Fruit fly (Drosophila melanogaster) whole organism, embryonic: ENCODE measurements around the gene CG14854.
A peak's percentile ranks its signal among the peaks of the same experiment; 100 is the strongest.

Experiments used
- Atf-2 ChIP-seq: fragments of 200-800 bp; sonication (Bioruptor generic); optimal IDR thresholded peaks from 2 replicates; lab custom pipeline; 2016; ENCODE audit warnings: missing biosample characterization, missing genetic modification characterization
- Blimp-1 ChIP-seq: fragments of 200-800 bp; sonication (Bioruptor generic); optimal IDR thresholded peaks from 3 replicates; lab custom pipeline; 2018; ENCODE audit warnings: missing biosample characterization, missing genetic modification characterization, mild to moderate bottlenecking, moderate library complexity, missing genetic modification reagents
- CG10543 ChIP-seq: fragments of 200-800 bp; sonication (Bioruptor generic); optimal IDR thresholded peaks from 3 replicates; lab custom pipeline; 2017; ENCODE audit warnings: missing biosample characterization, mild to moderate bottlenecking, missing genetic modification characterization, moderate library complexity
- CG11560 ChIP-seq: fragments of 200-800 bp; sonication (Bioruptor generic); IDR thresholded peaks from 3 replicates; pipeline ENCODE4 v1.3.6; 2022; ENCODE audit warnings: missing biosample characterization, missing genetic modification characterization
- CG12769 ChIP-seq: fragments of 200-800 bp; sonication (Bioruptor generic); optimal IDR thresholded peaks from 2 replicates; lab custom pipeline; 2019; ENCODE audit warnings: missing biosample characterization, mild to moderate bottlenecking, missing genetic modification characterization, moderate library complexity
- CG13296 ChIP-seq: fragments of 200-800 bp; sonication (Bioruptor generic); optimal IDR thresholded peaks from 3 replicates; lab custom pipeline; 2018; ENCODE audit warnings: missing biosample characterization, mild to moderate bottlenecking, missing genetic modification characterization
- CG15073 ChIP-seq: fragments of 200-800 bp; sonication (Bioruptor generic); optimal IDR thresholded peaks from 2 replicates; lab custom pipeline; 2016; ENCODE audit warnings: missing biosample characterization, missing genetic modification characterization
- CG1529 ChIP-seq: fragments of 200-800 bp; sonication (Bioruptor generic); optimal IDR thresholded peaks from 3 replicates; lab custom pipeline; 2018; ENCODE audit warnings: missing biosample characterization, missing genetic modification characterization
- CG17359 ChIP-seq: fragments of 200-800 bp; sonication (Bioruptor generic); optimal IDR thresholded peaks from 3 replicates; lab custom pipeline; 2018; ENCODE audit warnings: missing biosample characterization, mild to moderate bottlenecking, missing genetic modification characterization, moderate library complexity
- CG17612 ChIP-seq: fragments of 200-800 bp; sonication (Bioruptor generic); IDR thresholded peaks from 2 replicates; pipeline ENCODE4 v1.3.6; 2022; ENCODE audit warnings: missing biosample characterization, missing genetic modification characterization
- CG18262 ChIP-seq: fragments of 200-800 bp; optimal IDR thresholded peaks from 3 replicates; lab custom pipeline; 2019; ENCODE audit warnings: missing biosample characterization, mild to moderate bottlenecking, missing genetic modification characterization, moderate library complexity
- CG2120 ChIP-seq: fragments of 200-800 bp; sonication (Bioruptor generic); optimal IDR thresholded peaks from 3 replicates; lab custom pipeline; 2016; ENCODE audit warnings: missing biosample characterization, missing genetic modification characterization
- CG2202 ChIP-seq: fragments of 200-800 bp; sonication (Bioruptor generic); optimal IDR thresholded peaks from 2 replicates; lab custom pipeline; 2018; ENCODE audit warnings: missing biosample characterization, mild to moderate bottlenecking, missing genetic modification characterization
- CG30403 ChIP-seq: fragments of 200-800 bp; sonication (Bioruptor generic); optimal IDR thresholded peaks from 3 replicates; lab custom pipeline; 2016; ENCODE audit warnings: missing biosample characterization, missing genetic modification characterization
- CG31388 ChIP-seq: fragments of 200-800 bp; sonication (Bioruptor generic); optimal IDR thresholded peaks from 2 replicates; lab custom pipeline; 2016; ENCODE audit warnings: missing biosample characterization, missing genetic modification characterization
- CG32772 ChIP-seq: fragments of 200-800 bp; sonication (Bioruptor generic); IDR thresholded peaks from 2 replicates; pipeline ENCODE4 v1.3.6; 2022; ENCODE audit warnings: missing biosample characterization, missing genetic modification characterization
- CG4328 ChIP-seq: fragments of 200-800 bp; sonication (Bioruptor generic); optimal IDR thresholded peaks from 3 replicates; lab custom pipeline; 2017; ENCODE audit warnings: missing biosample characterization, missing genetic modification reagents, missing genetic modification characterization
- CG4424 ChIP-seq: fragments of 200-800 bp; sonication (Bioruptor generic); optimal IDR thresholded peaks from 3 replicates; lab custom pipeline; 2016; ENCODE audit warnings: missing biosample characterization, missing genetic modification characterization
- CG6791 ChIP-seq: fragments of 200-800 bp; sonication (Bioruptor generic); IDR thresholded peaks from 3 replicates; pipeline ENCODE4 v1.3.6; 2022; ENCODE audit warnings: missing biosample characterization, missing genetic modification characterization; ENCODE audit not compliant: partially characterized antibody
- CG7839 ChIP-seq: fragments of 200-800 bp; sonication (Bioruptor generic); optimal IDR thresholded peaks from 3 replicates; lab custom pipeline; 2018; ENCODE audit warnings: missing biosample characterization, mild to moderate bottlenecking, missing genetic modification characterization, moderate library complexity
- CG7928 ChIP-seq: fragments of 200-800 bp; sonication (Bioruptor generic); optimal IDR thresholded peaks from 2 replicates; lab custom pipeline; 2017; ENCODE audit warnings: missing biosample characterization, mild to moderate bottlenecking, missing genetic modification characterization
- CG9437 ChIP-seq: fragments of 200-800 bp; sonication (Bioruptor generic); optimal IDR thresholded peaks from 2 replicates; lab custom pipeline; 2018; ENCODE audit warnings: missing biosample characterization, mild to moderate bottlenecking, missing genetic modification characterization
- Lpt ChIP-seq: fragments of >200 bp; optimal IDR thresholded peaks from 2 replicates; lab custom pipeline; 2018; ENCODE audit warnings: missing biosample characterization, missing genetic modification characterization
- Mad ChIP-seq: fragments of 200-800 bp; sonication (Bioruptor generic); optimal IDR thresholded peaks from 2 replicates; lab custom pipeline; 2016; ENCODE audit warnings: missing biosample characterization, missing genetic modification characterization
- Rx ChIP-seq: fragments of 200-800 bp; sonication (Bioruptor generic); IDR thresholded peaks from 2 replicates; pipeline ENCODE4 v1.3.6; 2022; ENCODE audit warnings: missing biosample characterization, missing genetic modification characterization
- Taf1 ChIP-seq: fragments of 200-800 bp; sonication (Bioruptor generic); IDR thresholded peaks from 2 replicates; pipeline ENCODE4 v1.3.6; 2022; ENCODE audit warnings: missing biosample characterization, missing genetic modification characterization
- Xrp1 ChIP-seq: fragments of 200-800 bp; sonication (Bioruptor generic); IDR thresholded peaks from 2 replicates; pipeline ENCODE4 v1.3.6; 2022; ENCODE audit warnings: missing biosample characterization, missing genetic modification characterization
- YL-1 ChIP-seq: fragments of 200-800 bp; sonication (Bioruptor generic); optimal IDR thresholded peaks from 3 replicates; lab custom pipeline; 2017; ENCODE audit warnings: missing biosample characterization, mild to moderate bottlenecking, missing genetic modification characterization
- bab2 ChIP-seq: fragments of 200-800 bp; sonication (Bioruptor generic); optimal IDR thresholded peaks from 2 replicates; lab custom pipeline; 2016; ENCODE audit warnings: missing biosample characterization, missing genetic modification characterization
- btn ChIP-seq: fragments of 200-800 bp; sonication (Bioruptor generic); optimal IDR thresholded peaks from 2 replicates; lab custom pipeline; 2016; ENCODE audit warnings: missing biosample characterization, missing genetic modification characterization
- chm ChIP-seq: fragments of 200-800 bp; sonication (Bioruptor generic); IDR thresholded peaks from 2 replicates; pipeline ENCODE4 v1.3.6; 2022; ENCODE audit warnings: missing biosample characterization, missing genetic modification characterization
- ci ChIP-seq: fragments of 200-800 bp; sonication (Bioruptor generic); IDR thresholded peaks from 3 replicates; pipeline ENCODE4 v1.3.6; 2022; ENCODE audit warnings: missing biosample characterization, missing genetic modification characterization
- crol ChIP-seq: fragments of 200-800 bp; sonication (Bioruptor generic); IDR thresholded peaks from 2 replicates; pipeline ENCODE4 v1.3.6; 2022; ENCODE audit warnings: missing biosample characterization, missing genetic modification characterization
- disco-r ChIP-seq: fragments of 200-800 bp; sonication (Bioruptor generic); optimal IDR thresholded peaks from 2 replicates; lab custom pipeline; 2016; ENCODE audit warnings: missing biosample characterization, missing genetic modification characterization
- fd64A ChIP-seq: fragments of 200-800 bp; sonication (Bioruptor generic); optimal IDR thresholded peaks from 3 replicates; lab custom pipeline; 2018; ENCODE audit warnings: missing biosample characterization, mild to moderate bottlenecking, missing genetic modification characterization
- fd96Cb ChIP-seq: fragments of 200-800 bp; sonication (Bioruptor generic); optimal IDR thresholded peaks from 2 replicates; lab custom pipeline; 2018; ENCODE audit warnings: missing biosample characterization, mild to moderate bottlenecking, missing genetic modification characterization, moderate library complexity
- kni ChIP-seq: fragments of 200-800 bp; sonication (Bioruptor generic); optimal IDR thresholded peaks from 3 replicates; lab custom pipeline; 2017; ENCODE audit warnings: mild to moderate bottlenecking, missing biosample characterization, missing genetic modification reagents, missing genetic modification characterization
- knrl ChIP-seq: fragments of 200-800 bp; sonication (Bioruptor generic); IDR thresholded peaks from 3 replicates; pipeline ENCODE4 v1.3.6; 2022; ENCODE audit warnings: missing biosample characterization, missing genetic modification characterization; ENCODE audit not compliant: partially characterized antibody
- nom ChIP-seq: fragments of 200-800 bp; sonication (Bioruptor generic); optimal IDR thresholded peaks from 2 replicates; lab custom pipeline; 2017; ENCODE audit warnings: missing biosample characterization, missing genetic modification characterization, mild to moderate bottlenecking, moderate library complexity, missing genetic modification reagents
- odd ChIP-seq: fragments of 200-800 bp; sonication (Bioruptor generic); optimal IDR thresholded peaks from 2 replicates; lab custom pipeline; 2017; ENCODE audit warnings: missing biosample characterization, mild to moderate bottlenecking, missing genetic modification characterization
- pita ChIP-seq: fragments of 200-800 bp; sonication (Bioruptor generic); optimal IDR thresholded peaks from 2 replicates; lab custom pipeline; 2017; ENCODE audit warnings: missing biosample characterization, mild to moderate bottlenecking, missing genetic modification characterization
- pnt ChIP-seq: fragments of 200-800 bp; sonication (Bioruptor generic); optimal IDR thresholded peaks from 3 replicates; lab custom pipeline; 2016; ENCODE audit warnings: missing biosample characterization, missing genetic modification characterization
- pzg ChIP-seq: fragments of 200-800 bp; sonication (Bioruptor generic); optimal IDR thresholded peaks from 3 replicates; lab custom pipeline; 2018; ENCODE audit warnings: missing biosample characterization, mild to moderate bottlenecking, missing genetic modification characterization, moderate library complexity
- run ChIP-seq: fragments of 200-800 bp; sonication (Bioruptor generic); optimal IDR thresholded peaks from 3 replicates; lab custom pipeline; 2018; ENCODE audit warnings: missing biosample characterization, mild to moderate bottlenecking, missing genetic modification characterization
- sc ChIP-seq, 3 experiments: fragments of >200 bp in 2 of 3; fragments of 200-800 bp in 1 of 3; sonication (Bioruptor generic) in 1 of 3; optimal IDR thresholded peaks; 2 replicates in 2 of 3; 3 replicates in 1 of 3; lab custom pipeline; 2017; ENCODE audit warnings: mild to moderate bottlenecking in 1 of 3, missing biosample characterization in 1 of 3, missing genetic modification characterization in 1 of 3, missing genetic modification reagents in 1 of 3
- so ChIP-seq: fragments of 200-800 bp; sonication (Bioruptor generic); IDR thresholded peaks from 3 replicates; pipeline ENCODE4 v1.3.6; 2022; ENCODE audit warnings: missing biosample characterization, missing genetic modification characterization
- stc ChIP-seq: fragments of 200-800 bp; sonication (Bioruptor generic); IDR thresholded peaks from 2 replicates; pipeline ENCODE4 v1.3.6; 2022; ENCODE audit warnings: missing biosample characterization, missing genetic modification characterization
- tio ChIP-seq: fragments of 200-800 bp; sonication (Bioruptor generic); optimal IDR thresholded peaks from 2 replicates; lab custom pipeline; 2017; ENCODE audit warnings: missing biosample characterization, missing genetic modification characterization, inconsistent platforms
- vvl ChIP-seq: fragments of 200-800 bp; sonication (Bioruptor generic); IDR thresholded peaks from 2 replicates; pipeline ENCODE4 v1.3.6; 2022; ENCODE audit warnings: missing biosample characterization, missing genetic modification characterization
- wek ChIP-seq: fragments of 200-800 bp; sonication (Bioruptor generic); optimal IDR thresholded peaks from 3 replicates; lab custom pipeline; 2018; ENCODE audit warnings: missing biosample characterization, mild to moderate bottlenecking, missing genetic modification characterization, moderate library complexity

Gene CG14854

DNA sequence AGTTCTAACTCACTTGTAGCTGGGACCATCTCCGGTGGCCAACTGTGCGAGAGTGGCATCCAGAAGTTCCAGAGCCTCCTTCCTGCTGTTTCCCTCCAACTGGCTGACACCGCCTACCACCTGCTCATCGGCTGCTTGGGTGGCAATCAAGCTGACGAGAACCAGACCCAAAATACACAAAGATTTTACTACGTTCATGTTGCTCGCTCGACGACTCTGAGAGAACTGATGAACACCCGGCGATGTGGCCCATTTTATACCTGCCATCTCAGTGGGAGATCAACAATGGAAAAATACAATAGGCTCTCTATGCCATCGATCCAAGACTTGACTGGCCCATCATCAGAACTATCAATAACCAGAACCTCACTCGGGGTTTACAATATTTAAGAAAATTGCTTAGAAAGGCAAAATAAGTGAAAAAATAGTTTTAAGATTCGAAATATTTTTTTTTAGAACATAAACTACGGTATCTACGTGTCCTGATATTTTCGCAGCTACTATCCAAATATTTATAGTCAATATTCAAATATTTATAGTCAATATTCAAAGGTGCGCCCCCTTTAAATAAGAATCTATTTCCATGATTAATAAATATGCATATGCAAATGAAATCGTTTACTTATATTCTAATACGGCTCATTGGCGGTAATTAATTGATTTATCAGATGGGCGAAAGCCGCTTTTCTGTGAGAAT lies 9.7 kb upstream of the CG14854 start, which contains the start of gene Cys (continued):
- no peak for TF ChIP-seq tio (GFP tag; lab: Kevin White, UChicago)
- TF ChIP-seq CG18262 (tag; lab: Kevin White, UChicago): peak; percentile 34
- TF ChIP-seq knrl: no peak
- TF ChIP-seq Taf1: no peak
- no peak for TF ChIP-seq Mad (GFP tag; lab: Kevin White, UChicago)
- peak; percentile 70; the same call in 2 of the 3 replicates for TF ChIP-seq ci (GFP tag; lab: Robert Waterston, UW)
- TF ChIP-seq CG17612 (GFP tag; lab: Robert Waterston, UW): no peak
- no peak for TF ChIP-seq wek (GFP tag; lab: Kevin White, UChicago)
- TF ChIP-seq kni (GFP tag; lab: Kevin White, UChicago): no peak
- TF ChIP-seq CG1529 (GFP tag; lab: Kevin White, UChicago): no peak
- TF ChIP-seq CG4328: no peak
- peak; percentile 39 for TF ChIP-seq CG7839
- no peak for TF ChIP-seq nom (GFP tag; lab: Kevin White, UChicago)
- no peak for TF ChIP-seq disco-r (GFP tag; lab: Kevin White, UChicago)
- peak; percentile 46; the same call in 1 of the 3 replicates for TF ChIP-seq CG6791 (GFP tag; lab: Robert Waterston, UW)
- peak; percentile 89 for TF ChIP-seq CG12769 (tag; lab: Kevin White, UChicago)
- peak; percentile 32; the same call in 1 of the 2 replicates for TF ChIP-seq chm (GFP tag; lab: Robert Waterston, UW)
- no peak for TF ChIP-seq Lpt (GFP tag; lab: Kevin White, UChicago)
- no peak for TF ChIP-seq fd96Cb
- TF ChIP-seq vvl (GFP tag; lab: Robert Waterston, UW): no peak
- TF ChIP-seq Blimp-1 (GFP tag; lab: Kevin White, UChicago): peak; percentile 1
- no peak for TF ChIP-seq fd64A
- TF ChIP-seq CG31388: no peak
- no peak for TF ChIP-seq CG7928 (GFP tag; lab: Kevin White, UChicago)
- peak; percentile 44 for TF ChIP-seq CG2120
- TF ChIP-seq Xrp1: 0 out of 2 replicates have a peak, but pooled peaks have one; percentile 27
- TF ChIP-seq pita (GFP tag; lab: Kevin White, UChicago): no peak
- no peak for TF ChIP-seq CG9437 (GFP tag; lab: Kevin White, UChicago)
- TF ChIP-seq CG10543 (GFP tag; lab: Kevin White, UChicago): peak; percentile 20
- TF ChIP-seq stc (GFP tag; lab: Robert Waterston, UW): no peak
- no peak for TF ChIP-seq CG2202
- TF ChIP-seq pzg (GFP tag; lab: Kevin White, UChicago): no peak
- no peak for TF ChIP-seq pnt (GFP tag; lab: Kevin White, UChicago)
- no peak for TF ChIP-seq CG4424 (GFP tag; lab: Kevin White, UChicago)
- no peak for TF ChIP-seq bab2 (GFP tag; lab: Kevin White, UChicago)
- no peak for TF ChIP-seq CG17359
- TF ChIP-seq CG32772: no peak
- no peak for TF ChIP-seq sc (optimal IDR thresholded peaks at IDR 0.05; lab: Kevin White, UChicago)
- peak; percentile 19 for TF ChIP-seq sc (GFP tag; optimal IDR thresholded peaks at IDR 0.05; lab: Kevin White, UChicago)
- no peak for TF ChIP-seq CG13296 (GFP tag; lab: Kevin White, UChicago)
- no peak for TF ChIP-seq CG15073 (GFP tag; lab: Kevin White, UChicago)
- TF ChIP-seq so (GFP tag; lab: Robert Waterston, UW): no peak
- no peak for TF ChIP-seq Rx (GFP tag; lab: Robert Waterston, UW)
- no peak for TF ChIP-seq crol
- TF ChIP-seq Atf-2: no peak
- TF ChIP-seq btn (GFP tag; lab: Kevin White, UChicago): no peak
- no peak for TF ChIP-seq run
- TF ChIP-seq CG30403: no peak
- no peak for TF ChIP-seq odd (GFP tag; lab: Kevin White, UChicago)
- no peak for TF ChIP-seq YL-1 (GFP tag; lab: Kevin White, UChicago)
- TF ChIP-seq CG11560 (tag; lab: Robert Waterston, UW): no peak
